Fruit fly (Drosophila melanogaster) whole organism, embryonic: ENCODE results near the gene CG13984.

Source experiments
- Atf-2 ChIP-seq: fragments of 200-800 bp; sonication (Bioruptor generic); optimal IDR thresholded peaks from 2 replicates; lab custom pipeline; 2016; ENCODE audit warnings: missing biosample characterization, missing genetic modification characterization
- CG10267 ChIP-seq: fragments of 200-800 bp; sonication (Bioruptor generic); optimal IDR thresholded peaks from 2 replicates; lab custom pipeline; 2018; ENCODE audit warnings: missing biosample characterization, mild to moderate bottlenecking, missing genetic modification characterization, moderate library complexity
- CG10462 ChIP-seq: fragments of 200-800 bp; sonication (Bioruptor generic); optimal IDR thresholded peaks from 2 replicates; lab custom pipeline; 2016; ENCODE audit warnings: missing biosample characterization, missing genetic modification characterization
- CG11456 ChIP-seq: fragments of 200-800 bp; sonication (Bioruptor generic); IDR thresholded peaks from 3 replicates; pipeline ENCODE4 v1.3.6; 2022; ENCODE audit warnings: missing biosample characterization, missing genetic modification characterization
- CG11504 ChIP-seq: fragments of 200-800 bp; sonication (Bioruptor generic); optimal IDR thresholded peaks from 3 replicates; lab custom pipeline; 2019; ENCODE audit warnings: missing biosample characterization, mild to moderate bottlenecking, missing genetic modification characterization, moderate library complexity
- CG12155 ChIP-seq: fragments of 200-800 bp; sonication (Bioruptor generic); optimal IDR thresholded peaks from 3 replicates; lab custom pipeline; 2016; ENCODE audit warnings: missing biosample characterization, missing genetic modification characterization
- CG12299 ChIP-seq: fragments of 200-800 bp; sonication (Bioruptor generic); optimal IDR thresholded peaks from 2 replicates; lab custom pipeline; 2018; ENCODE audit warnings: missing biosample characterization, mild to moderate bottlenecking, missing genetic modification characterization
- CG1832 ChIP-seq: fragments of 200-800 bp; sonication (Bioruptor generic); optimal IDR thresholded peaks from 2 replicates; lab custom pipeline; 2017; ENCODE audit warnings: missing biosample characterization, mild to moderate bottlenecking, missing genetic modification characterization, inconsistent platforms
- CG34224 ChIP-seq: fragments of 200-800 bp; sonication (Bioruptor generic); IDR thresholded peaks from 3 replicates; pipeline ENCODE4 v1.3.6; 2022; ENCODE audit warnings: missing biosample characterization, missing genetic modification characterization; ENCODE audit not compliant: partially characterized antibody
- CG4820 ChIP-seq: fragments of 200-800 bp; sonication (Bioruptor generic); optimal IDR thresholded peaks from 3 replicates; lab custom pipeline; 2016; ENCODE audit warnings: missing biosample characterization, missing genetic modification characterization
- CG5180 ChIP-seq: fragments of 200-800 bp; sonication (Bioruptor generic); optimal IDR thresholded peaks from 3 replicates; lab custom pipeline; 2017; ENCODE audit warnings: missing biosample characterization, missing genetic modification characterization, mild to moderate bottlenecking, moderate library complexity, missing genetic modification reagents
- CG7372 ChIP-seq: fragments of 200-800 bp; sonication (Bioruptor generic); IDR thresholded peaks from 2 replicates; pipeline ENCODE4 v1.3.6; 2022; ENCODE audit warnings: missing biosample characterization, missing genetic modification characterization
- CG8281 ChIP-seq: fragments of 200-800 bp; sonication (Bioruptor generic); optimal IDR thresholded peaks from 2 replicates; lab custom pipeline; 2018; ENCODE audit warnings: missing biosample characterization, mild to moderate bottlenecking, missing genetic modification characterization, moderate library complexity
- CG8290 ChIP-seq, 3 experiments: fragments of 200-800 bp; sonication (Bioruptor generic); optimal IDR thresholded peaks; 2 replicates each; lab custom pipeline; 2016 to 2019; ENCODE audit warnings: missing biosample characterization in 3 of 3, missing genetic modification characterization in 3 of 3, mild to moderate bottlenecking in 2 of 3, moderate library complexity in 1 of 3
- CG9797 ChIP-seq: fragments of 200-800 bp; sonication (Bioruptor generic); optimal IDR thresholded peaks from 3 replicates; lab custom pipeline; 2018; ENCODE audit warnings: missing biosample characterization, mild to moderate bottlenecking, missing genetic modification characterization
- Dbx ChIP-seq: fragments of 200-800 bp; sonication (Bioruptor generic); IDR thresholded peaks from 3 replicates; pipeline ENCODE4 v1.3.6; 2022; ENCODE audit warnings: missing biosample characterization, missing genetic modification characterization
- Dip3 ChIP-seq: fragments of 200-800 bp; sonication (Bioruptor generic); optimal IDR thresholded peaks from 3 replicates; lab custom pipeline; 2016; ENCODE audit warnings: missing biosample characterization, missing genetic modification characterization
- Ets65A ChIP-seq: fragments of 200-800 bp; sonication (Bioruptor generic); peaks from one replicate; lab custom pipeline; 2016; ENCODE audit warnings: missing biosample characterization, missing genetic modification characterization
- HLH4C ChIP-seq: fragments of 200-800 bp; sonication (Bioruptor generic); IDR thresholded peaks from 3 replicates; pipeline ENCODE4 v1.3.6; 2022; ENCODE audit warnings: missing biosample characterization, missing genetic modification characterization; ENCODE audit not compliant: partially characterized antibody
- Hand ChIP-seq: fragments of 200-800 bp; sonication (Bioruptor generic); optimal IDR thresholded peaks from 2 replicates; lab custom pipeline; 2017; ENCODE audit warnings: mild to moderate bottlenecking, missing biosample characterization, missing genetic modification reagents, missing genetic modification characterization
- Jarid2 ChIP-seq: fragments of 200-800 bp; sonication (Bioruptor generic); optimal IDR thresholded peaks from 3 replicates; lab custom pipeline; 2017; ENCODE audit warnings: mild to moderate bottlenecking, missing biosample characterization, missing genetic modification reagents, missing genetic modification characterization
- NC2α ChIP-seq: fragments of 200-800 bp; sonication (Bioruptor generic); optimal IDR thresholded peaks from 2 replicates; lab custom pipeline; 2016; ENCODE audit warnings: missing biosample characterization, missing genetic modification characterization
- Opbp ChIP-seq: fragments of 200-800 bp; sonication (Bioruptor generic); IDR thresholded peaks from 3 replicates; pipeline ENCODE4 v1.3.6; 2022; ENCODE audit warnings: missing biosample characterization, missing genetic modification characterization; ENCODE audit not compliant: partially characterized antibody
- Ptx1 ChIP-seq: fragments of 200-800 bp; sonication (Bioruptor generic); IDR thresholded peaks from 2 replicates; pipeline ENCODE4 v1.3.6; 2022; ENCODE audit warnings: missing biosample characterization, missing genetic modification characterization
- TFAM ChIP-seq: fragments of 200-800 bp; sonication (Bioruptor generic); optimal IDR thresholded peaks from 2 replicates; lab custom pipeline; 2017; ENCODE audit warnings: missing biosample characterization, missing genetic modification characterization, inconsistent platforms
- Taf1 ChIP-seq: fragments of 200-800 bp; sonication (Bioruptor generic); IDR thresholded peaks from 2 replicates; pipeline ENCODE4 v1.3.6; 2022; ENCODE audit warnings: missing biosample characterization, missing genetic modification characterization
- Xrp1 ChIP-seq: fragments of 200-800 bp; sonication (Bioruptor generic); IDR thresholded peaks from 2 replicates; pipeline ENCODE4 v1.3.6; 2022; ENCODE audit warnings: missing biosample characterization, missing genetic modification characterization
- ac ChIP-seq: fragments of 200-800 bp; sonication (Bioruptor generic); optimal IDR thresholded peaks from 3 replicates; lab custom pipeline; 2017; ENCODE audit warnings: missing biosample characterization, mild to moderate bottlenecking, missing genetic modification characterization
- ara ChIP-seq: fragments of 200-800 bp; sonication (Bioruptor generic); IDR thresholded peaks from 2 replicates; pipeline ENCODE4 v1.3.6; 2022; ENCODE audit warnings: missing biosample characterization, missing genetic modification characterization
- bcd ChIP-seq: fragments of 200-800 bp; sonication (Bioruptor generic); optimal IDR thresholded peaks from 2 replicates; lab custom pipeline; 2017; ENCODE audit warnings: missing biosample characterization, mild to moderate bottlenecking, missing genetic modification characterization
- cas ChIP-seq: fragments of 200-800 bp; sonication (Bioruptor generic); IDR thresholded peaks from 2 replicates; pipeline ENCODE4 v1.3.6; 2022; ENCODE audit warnings: missing biosample characterization, missing genetic modification characterization
- crp ChIP-seq, 2 experiments: fragments of 200-800 bp; sonication (Bioruptor generic); optimal IDR thresholded peaks; 2 replicates in 1 of 2; 3 replicates in 1 of 2; lab custom pipeline; 2017; ENCODE audit warnings: missing biosample characterization in 2 of 2, missing genetic modification characterization in 2 of 2, mild to moderate bottlenecking in 1 of 2, moderate library complexity in 1 of 2
- dm ChIP-seq: fragments of 200-800 bp; sonication (Bioruptor generic); optimal IDR thresholded peaks from 3 replicates; lab custom pipeline; 2016; ENCODE audit warnings: missing biosample characterization, missing genetic modification characterization
- ems ChIP-seq: fragments of 200-800 bp; sonication (Bioruptor generic); optimal IDR thresholded peaks from 3 replicates; lab custom pipeline; 2016; ENCODE audit warnings: missing biosample characterization, missing genetic modification characterization
- eve ChIP-seq, 2 experiments: fragments of >200 bp; optimal IDR thresholded peaks; 2 replicates each; lab custom pipeline; 2017; ENCODE audit warnings: missing biosample characterization in 2 of 2, missing genetic modification characterization in 2 of 2
- gem ChIP-seq: fragments of 200-800 bp; sonication (Bioruptor generic); optimal IDR thresholded peaks from 2 replicates; lab custom pipeline; 2019; ENCODE audit warnings: missing biosample characterization, mild to moderate bottlenecking, missing genetic modification characterization, moderate library complexity
- gsb ChIP-seq: fragments of 200-800 bp; sonication (Bioruptor generic); IDR thresholded peaks from 2 replicates; pipeline ENCODE4 v1.3.6; 2022; ENCODE audit warnings: missing biosample characterization, missing genetic modification characterization
- hkb ChIP-seq, 2 experiments: fragments of 200-800 bp in 1 of 2; fragments of >200 bp in 1 of 2; sonication (Bioruptor generic) in 1 of 2; IDR thresholded peaks in 1 of 2; optimal IDR thresholded peaks in 1 of 2; 2 replicates each; pipeline versions ENCODE4 v1.3.6 to Lab custom; 2017 to 2022; ENCODE audit warnings: missing biosample characterization in 1 of 2, missing genetic modification characterization in 1 of 2
- lab ChIP-seq: fragments of 200-800 bp; sonication (Bioruptor generic); optimal IDR thresholded peaks from 3 replicates; lab custom pipeline; 2017; ENCODE audit warnings: missing biosample characterization, missing genetic modification characterization, mild to moderate bottlenecking, moderate library complexity, missing genetic modification reagents
- mam ChIP-seq: fragments of 200-800 bp; sonication (Bioruptor generic); optimal IDR thresholded peaks from 3 replicates; lab custom pipeline; 2016; ENCODE audit warnings: missing biosample characterization, missing genetic modification characterization
- nau ChIP-seq: fragments of 200-800 bp; sonication (Bioruptor generic); optimal IDR thresholded peaks from 3 replicates; lab custom pipeline; 2017; ENCODE audit warnings: missing biosample characterization, mild to moderate bottlenecking, missing genetic modification characterization, missing genetic modification reagents
- odd ChIP-seq: fragments of 200-800 bp; sonication (Bioruptor generic); optimal IDR thresholded peaks from 2 replicates; lab custom pipeline; 2017; ENCODE audit warnings: missing biosample characterization, mild to moderate bottlenecking, missing genetic modification characterization
- pb ChIP-seq: fragments of 200-800 bp; sonication (Bioruptor generic); optimal IDR thresholded peaks from 3 replicates; lab custom pipeline; 2016; ENCODE audit warnings: missing biosample characterization, missing genetic modification characterization
- seq ChIP-seq: fragments of 200-800 bp; sonication (Bioruptor generic); IDR thresholded peaks from 2 replicates; pipeline ENCODE4 v1.3.6; 2022; ENCODE audit warnings: missing biosample characterization, missing genetic modification characterization
- sim ChIP-seq: fragments of 200-800 bp; sonication (Bioruptor generic); IDR thresholded peaks from 2 replicates; pipeline ENCODE4 v1.3.6; 2022; ENCODE audit warnings: missing biosample characterization, missing genetic modification characterization
- slou ChIP-seq: fragments of 200-800 bp; sonication (Bioruptor generic); optimal IDR thresholded peaks from 3 replicates; lab custom pipeline; 2016; ENCODE audit warnings: missing biosample characterization, missing genetic modification characterization
- trh ChIP-seq: fragments of 200-800 bp; sonication (Bioruptor generic); optimal IDR thresholded peaks from 2 replicates; lab custom pipeline; 2016; ENCODE audit warnings: missing biosample characterization, missing genetic modification characterization

Gene CG13984

dm6 chr2L:6339010-6339897 lies 30.6 kb downstream of the CG13984 start (continued):
- TF ChIP-seq seq (GFP tag; lab: Robert Waterston, UW): 0 out of 2 replicates have a peak, but pooled peaks have one; percentile 51
- no peak for TF ChIP-seq eve (GFP tag; optimal IDR thresholded peaks at IDR 0.05; lab: Kevin White, UChicago)
- peak; percentile 61 for TF ChIP-seq CG11504
- TF ChIP-seq CG8281 (tag; lab: Kevin White, UChicago): no peak
- no peak for TF ChIP-seq sim (GFP tag; lab: Robert Waterston, UW)
- no peak; the same call in 2 of the 3 replicates for TF ChIP-seq CG34224
- TF ChIP-seq mam (GFP tag; lab: Kevin White, UChicago): peak; percentile 57
- peak; percentile 26 for TF ChIP-seq CG10462 (GFP tag; lab: Kevin White, UChicago)
- no peak for TF ChIP-seq TFAM
- no peak for TF ChIP-seq Taf1 (GFP tag; lab: Robert Waterston, UW)
- TF ChIP-seq CG10267: peak; percentile 8
- TF ChIP-seq Opbp (GFP tag; lab: Robert Waterston, UW): no peak
- no peak for TF ChIP-seq hkb (optimal IDR thresholded peaks at IDR 0.05; lab: Kevin White, UChicago)
- TF ChIP-seq hkb (GFP tag; IDR thresholded peaks at IDR 0.05; lab: Robert Waterston, UW): peak; percentile 28
- TF ChIP-seq bcd (GFP tag; lab: Kevin White, UChicago): peak; percentile 4
- no peak for TF ChIP-seq CG8290 (GFP tag; optimal IDR thresholded peaks at IDR 0.05; lab: Kevin White, UChicago)
- TF ChIP-seq CG8290 (tag; optimal IDR thresholded peaks at IDR 0.05; lab: Kevin White, UChicago): peak in 1 of 2 experiments; percentile 16
- no peak for TF ChIP-seq CG12299 (tag; lab: Kevin White, UChicago)
- TF ChIP-seq ara (GFP tag; lab: Robert Waterston, UW): 0 out of 2 replicates have a peak, but pooled peaks have one; percentile 15
- peak; percentile 33 for TF ChIP-seq Jarid2 (GFP tag; lab: Kevin White, UChicago)
- TF ChIP-seq CG4820 (GFP tag; lab: Kevin White, UChicago): peak; percentile 12
- TF ChIP-seq pb (GFP tag; lab: Kevin White, UChicago): no peak
- TF ChIP-seq Xrp1: peak; percentile 47; the same call in 1 of the 2 replicates
- no peak for TF ChIP-seq CG7372 (GFP tag; lab: Robert Waterston, UW)
- TF ChIP-seq CG11456 (GFP tag; lab: Robert Waterston, UW): peak; percentile 34; the same call in 1 of the 3 replicates
- TF ChIP-seq dm (GFP tag; lab: Kevin White, UChicago): peak; percentile 18
- no peak for TF ChIP-seq gsb (GFP tag; lab: Robert Waterston, UW)
- TF ChIP-seq HLH4C: no peak
- peak; percentile 96 for TF ChIP-seq CG1832 (GFP tag; lab: Kevin White, UChicago)
- TF ChIP-seq lab (GFP tag; lab: Kevin White, UChicago): peak; percentile 49
- TF ChIP-seq Ets65A (GFP tag; lab: Kevin White, UChicago): peak; percentile 91
- TF ChIP-seq CG9797 (GFP tag; lab: Kevin White, UChicago): no peak
- TF ChIP-seq cas (GFP tag; lab: Robert Waterston, UW): peak; percentile 26; the same call in 1 of the 2 replicates
- peak; percentile 51; the same call in 2 of the 3 replicates for TF ChIP-seq Dbx (GFP tag; lab: Robert Waterston, UW)
- no peak for TF ChIP-seq Atf-2 (GFP tag; lab: Kevin White, UChicago)
- TF ChIP-seq slou: no peak
- no peak for TF ChIP-seq nau
- TF ChIP-seq gem: peak; percentile 73
- TF ChIP-seq ems (GFP tag; lab: Kevin White, UChicago): peak; percentile 27
- TF ChIP-seq NC2α (GFP tag; lab: Kevin White, UChicago): no peak
- TF ChIP-seq Dip3 (GFP tag; lab: Kevin White, UChicago): peak; percentile 34
- TF ChIP-seq odd: no peak
- TF ChIP-seq Ptx1 (GFP tag; lab: Robert Waterston, UW): peak; percentile 51
- TF ChIP-seq trh: no peak
- TF ChIP-seq ac: no peak
- no peak for TF ChIP-seq Hand (GFP tag; lab: Kevin White, UChicago)
- peak in 1 of 2 experiments; percentile 44 for TF ChIP-seq crp (GFP tag; optimal IDR thresholded peaks at IDR 0.05; lab: Kevin White, UChicago)
- TF ChIP-seq CG12155: peak; percentile 63
- peak; percentile 6 for TF ChIP-seq CG5180
